Worm (Caenorhabditis elegans): ENCODE data around the gene madd-3.

- TF ChIP-seq ama-1 (optimal IDR thresholded peaks at IDR 0.05) (no peak), flt-1 (GFP tag; IDR thresholded peaks at IDR 0.05) (no peak), ets-7 (tag; optimal IDR thresholded peaks at IDR 0.05) (no peak), sea-1 (GFP tag; conservative IDR thresholded peaks at IDR 0.05) (no peak), ceh-36 (tag; optimal IDR thresholded peaks at IDR 0.05) (no peak), pes-1 (GFP tag; IDR thresholded peaks at IDR 0.05) (no peak), hmg-4 (GFP tag; optimal IDR thresholded peaks at IDR 0.05) (no peak)
Measured at ce11 chrX:14234932-14235331, 61.5 kb downstream of the madd-3 start, which contains the start of gene srg-37.

Measured in whole organism, early embryonic.